Worm (Caenorhabditis elegans) whole organism, L4/young adult: ENCODE results near the gene msp-38.

Experiments used
- dao-5 ChIP-seq: sonication (generic microtip); optimal IDR thresholded peaks from 2 replicates; lab custom pipeline; 2016; ENCODE audit warnings: missing genotype, missing genetic modification characterization, moderate library complexity, missing compliant biosample characterization
- him-1 ChIP-seq: sonication (generic microtip); optimal IDR thresholded peaks from 2 replicates; lab custom pipeline; 2016; ENCODE audit warnings: missing genotype, missing genetic modification reagents, missing genetic modification characterization, missing compliant biosample characterization

ce11 chrIV:10157489-10158088 lies 14.0 kb upstream of the msp-38 start, which contains the start of gene ttr-53:
- no peak for TF ChIP-seq dao-5 (tag; lab: Kevin White, UChicago)
- TF ChIP-seq him-1, result no peak
